Fruit fly (Drosophila melanogaster) Kc167 (cell line): Measurements from ENCODE around the gene CG2680.

Source experiments
- Myc ChIP-seq: fragments of >200 bp; optimal IDR thresholded peaks from 2 replicates; lab custom pipeline; 2017; ENCODE audit warnings: missing external identifiers
- Sin3A ChIP-seq: fragments of >200 bp; optimal IDR thresholded peaks from 2 replicates; lab custom pipeline; 2018; ENCODE audit warnings: missing external identifiers
- h ChIP-seq: fragments of >200 bp; optimal IDR thresholded peaks from 3 replicates; lab custom pipeline; 2018; ENCODE audit warnings: missing external identifiers
- psq ChIP-seq: fragments of >200 bp; optimal IDR thresholded peaks from 2 replicates; lab custom pipeline; 2017; ENCODE audit warnings: missing external identifiers

DNA sequence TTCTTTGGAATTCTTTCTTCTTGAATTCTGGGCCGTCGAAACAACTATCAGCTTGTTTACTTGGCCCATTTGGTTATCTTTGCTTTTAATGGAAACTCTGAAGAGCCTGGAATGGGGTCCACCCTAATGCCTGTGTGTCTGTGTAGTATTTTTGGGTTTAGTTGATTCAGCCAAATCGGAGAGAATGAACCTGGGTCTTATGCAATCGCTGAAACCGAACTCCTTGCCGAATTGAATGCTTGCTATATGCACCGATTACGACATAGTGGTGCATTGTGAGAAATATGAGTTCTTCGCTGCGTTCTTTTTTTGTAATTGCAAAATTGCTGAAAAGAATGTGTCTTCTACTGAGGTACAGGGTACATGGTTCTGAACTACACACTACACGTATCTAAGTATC is 20.3 kb downstream of the CG2680 start:
- TF ChIP-seq h (no peak), Sin3A (lab: Kevin White, UChicago) (no peak), Myc (no peak), psq (lab: Kevin White, UChicago) (no peak)
